Worm (Caenorhabditis elegans) whole organism, L1 larva: ENCODE measurements around the gene C01C10.2.

Source experiments
- C04F5.9 ChIP-seq: sonication (generic microtip); optimal IDR thresholded peaks from 2 replicates; lab custom pipeline; 2016; ENCODE audit warnings: missing genetic modification characterization, missing compliant biosample characterization
- C16A3.4 ChIP-seq: fragments of 150-350 bp; optimal IDR thresholded peaks from 2 replicates; lab custom pipeline; 2014; ENCODE audit warnings: missing biosample characterization, missing genetic modification characterization
- F16B12.6 ChIP-seq: fragments of 150-350 bp; optimal IDR thresholded peaks from 2 replicates; lab custom pipeline; 2014; ENCODE audit warnings: missing biosample characterization, missing genetic modification characterization
- Y116A8C.19 ChIP-seq: sonication (generic microtip); optimal IDR thresholded peaks from 2 replicates; lab custom pipeline; 2016; ENCODE audit warnings: missing compliant biosample characterization, missing genetic modification characterization, borderline replicate concordance
- aha-1 ChIP-seq: fragments of 150-350 bp; optimal IDR thresholded peaks from 2 replicates; lab custom pipeline; 2014; ENCODE audit warnings: missing biosample characterization, missing genetic modification characterization
- alr-1 ChIP-seq: fragments of 200-800 bp; sonication (Bioruptor generic); optimal IDR thresholded peaks from 2 replicates; lab custom pipeline; 2018; ENCODE audit warnings: borderline replicate concordance, mild to moderate bottlenecking, missing genetic modification characterization, missing compliant biosample characterization
- ceh-88 ChIP-seq: fragments of 200-800 bp; sonication (Bioruptor generic); IDR thresholded peaks from 2 replicates; pipeline ENCODE4 v1.3.6; 2022; ENCODE audit warnings: missing genetic modification characterization, missing compliant biosample characterization
- ceh-90 ChIP-seq: sonication (generic microtip); optimal IDR thresholded peaks from 2 replicates; lab custom pipeline; 2016; ENCODE audit warnings: missing genetic modification characterization, missing compliant biosample characterization
- ces-1 ChIP-seq: fragments of 150-350 bp; optimal IDR thresholded peaks from 2 replicates; lab custom pipeline; 2014; ENCODE audit warnings: missing biosample characterization, missing genetic modification reagents, missing genetic modification characterization
- dsc-1 ChIP-seq: sonication (generic microtip); optimal IDR thresholded peaks from 2 replicates; lab custom pipeline; 2016; ENCODE audit warnings: mild to moderate bottlenecking, missing genetic modification characterization, missing compliant biosample characterization
- efl-3 ChIP-seq: fragments of 200-800 bp; sonication (Bioruptor generic); optimal IDR thresholded peaks from 2 replicates; lab custom pipeline; 2018; ENCODE audit warnings: mild to moderate bottlenecking, missing genetic modification characterization, missing compliant biosample characterization
- egl-13 ChIP-seq: sonication (generic microtip); optimal IDR thresholded peaks from 2 replicates; lab custom pipeline; 2016; ENCODE audit warnings: missing genotype, missing genetic modification reagents, missing genetic modification characterization, missing compliant biosample characterization
- egl-27 ChIP-seq, 2 experiments: fragments of 150-350 bp in 1 of 2; sonication (generic microtip); optimal IDR thresholded peaks; 3 replicates each; lab custom pipeline; 2017 to 2018; ENCODE audit warnings: missing biosample characterization in 2 of 2, missing genetic modification characterization in 2 of 2, missing genetic modification reagents in 2 of 2
- elt-2 ChIP-seq: sonication (generic microtip); optimal IDR thresholded peaks from 2 replicates; lab custom pipeline; 2016; ENCODE audit warnings: missing genetic modification characterization, mild to moderate bottlenecking, inconsistent platforms, missing compliant biosample characterization, missing genetic modification reagents
- ets-5 ChIP-seq: fragments of 200-800 bp; sonication (Bioruptor generic); IDR thresholded peaks from 2 replicates; pipeline ENCODE4 v1.3.6; 2022; ENCODE audit warnings: missing genetic modification characterization, missing compliant biosample characterization
- fkh-10 ChIP-seq: sonication (generic microtip); optimal IDR thresholded peaks from 2 replicates; lab custom pipeline; 2017; ENCODE audit warnings: missing biosample characterization, missing genetic modification reagents, missing genetic modification characterization
- fkh-8 ChIP-seq: sonication (generic microtip); optimal IDR thresholded peaks from 2 replicates; lab custom pipeline; 2016; ENCODE audit warnings: mild to moderate bottlenecking, missing genetic modification characterization, missing compliant biosample characterization
- fos-1 ChIP-seq: fragments of 150-350 bp; optimal IDR thresholded peaks from 2 replicates; lab custom pipeline; 2014; ENCODE audit warnings: missing biosample characterization, missing genetic modification characterization
- hpl-2 ChIP-seq: fragments of 150-350 bp; optimal IDR thresholded peaks from 2 replicates; lab custom pipeline; 2014; ENCODE audit warnings: missing biosample characterization, missing genetic modification reagents, missing genetic modification characterization
- irx-1 ChIP-seq: sonication (generic microtip); optimal IDR thresholded peaks from 2 replicates; lab custom pipeline; 2016; ENCODE audit warnings: missing genetic modification characterization, missing compliant biosample characterization
- jun-1 ChIP-seq: fragments of 150-350 bp; optimal IDR thresholded peaks from 2 replicates; lab custom pipeline; 2014; ENCODE audit warnings: missing biosample characterization, missing genetic modification reagents, missing genetic modification characterization
- lin-13 ChIP-seq: fragments of 150-350 bp; optimal IDR thresholded peaks from 2 replicates; lab custom pipeline; 2014; ENCODE audit warnings: missing biosample characterization, missing genetic modification reagents, missing genetic modification characterization
- lin-14 ChIP-seq: fragments of 200-800 bp; sonication (Bioruptor generic); optimal IDR thresholded peaks from 2 replicates; lab custom pipeline; 2018; ENCODE audit warnings: mild to moderate bottlenecking, missing genetic modification characterization, moderate library complexity, missing compliant biosample characterization
- lin-35 ChIP-seq, 2 experiments: fragments of 150-350 bp; optimal IDR thresholded peaks; 2 replicates each; lab custom pipeline; 2014; ENCODE audit warnings: missing biosample characterization in 2 of 2, missing genetic modification characterization in 2 of 2, missing genetic modification reagents in 2 of 2
- lin-39 ChIP-seq: fragments of 150-350 bp; optimal IDR thresholded peaks from 2 replicates; lab custom pipeline; 2014; ENCODE audit warnings: missing biosample characterization, missing genetic modification reagents, missing genetic modification characterization
- lsy-2 ChIP-seq, 2 experiments: fragments of 150-350 bp; optimal IDR thresholded peaks; 2 replicates each; lab custom pipeline; 2014; ENCODE audit warnings: missing biosample characterization in 2 of 2, missing genetic modification characterization in 2 of 2
- mab-9 ChIP-seq: fragments of 200-800 bp; sonication (Bioruptor generic); IDR thresholded peaks from 2 replicates; pipeline ENCODE4 v1.3.6; 2022; ENCODE audit warnings: missing genetic modification reagents, missing genetic modification characterization, missing compliant biosample characterization
- mdl-1 ChIP-seq, 2 experiments: fragments of 150-350 bp; optimal IDR thresholded peaks; 2 replicates each; lab custom pipeline; 2014 to 2017; ENCODE audit warnings: missing biosample characterization in 2 of 2, missing genetic modification characterization in 2 of 2, inconsistent platforms in 1 of 2
- nhr-11 ChIP-seq: fragments of 150-350 bp; optimal IDR thresholded peaks from 2 replicates; lab custom pipeline; 2014; ENCODE audit warnings: missing biosample characterization, missing genetic modification characterization
- nhr-12 ChIP-seq: sonication (generic microtip); optimal IDR thresholded peaks from 2 replicates; lab custom pipeline; 2017; ENCODE audit warnings: missing biosample characterization, missing genetic modification characterization
- nhr-19 ChIP-seq: fragments of 200-800 bp; sonication (Bioruptor generic); conservative IDR thresholded peaks from 2 replicates; pipeline ENCODE4 v1.3.6; 2022; ENCODE audit warnings: missing genetic modification characterization, missing compliant biosample characterization
- nhr-20 ChIP-seq: sonication (generic microtip); optimal IDR thresholded peaks from 2 replicates; lab custom pipeline; 2016; ENCODE audit warnings: mild to moderate bottlenecking, missing genetic modification characterization, missing compliant biosample characterization
- nhr-237 ChIP-seq: fragments of 150-350 bp; optimal IDR thresholded peaks from 2 replicates; lab custom pipeline; 2014; ENCODE audit warnings: missing biosample characterization, missing genetic modification characterization
- nhr-28 ChIP-seq: fragments of 150-350 bp; optimal IDR thresholded peaks from 2 replicates; lab custom pipeline; 2014; ENCODE audit warnings: missing biosample characterization, missing genetic modification characterization
- nhr-77 ChIP-seq: fragments of 150-350 bp; optimal IDR thresholded peaks from 2 replicates; lab custom pipeline; 2014; ENCODE audit warnings: missing biosample characterization, missing genetic modification characterization
- nhr-85 ChIP-seq: sonication (generic microtip); peaks from one replicate; lab custom pipeline; 2016; ENCODE audit warnings: missing genetic modification characterization, inconsistent platforms, missing compliant biosample characterization
- pag-3 ChIP-seq: sonication (generic microtip); optimal IDR thresholded peaks from 2 replicates; lab custom pipeline; 2017; ENCODE audit warnings: missing genetic modification characterization, mild to moderate bottlenecking, missing compliant biosample characterization, antibody characterized with exemption, borderline replicate concordance; ENCODE audit not compliant: insufficient read depth
- pqm-1 ChIP-seq: sonication (generic microtip); optimal IDR thresholded peaks from 3 replicates; lab custom pipeline; 2017; ENCODE audit warnings: missing biosample characterization, missing genetic modification characterization
- rnt-1 ChIP-seq: sonication (generic microtip); optimal IDR thresholded peaks from 2 replicates; lab custom pipeline; 2016; ENCODE audit warnings: mild to moderate bottlenecking, missing genetic modification characterization, moderate library complexity, missing compliant biosample characterization
- skn-1 ChIP-seq: fragments of 150-350 bp; optimal IDR thresholded peaks from 2 replicates; lab custom pipeline; 2014; ENCODE audit warnings: missing biosample characterization, missing genetic modification characterization
- snpc-4 ChIP-seq: fragments of 150-350 bp; optimal IDR thresholded peaks from 2 replicates; lab custom pipeline; 2014; ENCODE audit warnings: missing biosample characterization, missing genetic modification characterization
- snu-23 ChIP-seq: sonication (generic microtip); optimal IDR thresholded peaks from 2 replicates; lab custom pipeline; 2016; ENCODE audit warnings: missing genetic modification characterization, missing compliant biosample characterization
- sox-4 ChIP-seq: sonication (generic microtip); optimal IDR thresholded peaks from 2 replicates; lab custom pipeline; 2016; ENCODE audit warnings: missing genetic modification characterization, missing compliant biosample characterization
- sptf-1 ChIP-seq: fragments of 150-350 bp; optimal IDR thresholded peaks from 2 replicates; lab custom pipeline; 2014; ENCODE audit warnings: missing biosample characterization, missing genetic modification characterization
- sup-37 ChIP-seq: fragments of 200-800 bp; sonication (Bioruptor generic); optimal IDR thresholded peaks from 2 replicates; lab custom pipeline; 2018; ENCODE audit warnings: mild to moderate bottlenecking, missing genetic modification characterization, missing compliant biosample characterization
- swsn-7 ChIP-seq: sonication (generic microtip); optimal IDR thresholded peaks from 2 replicates; lab custom pipeline; 2016; ENCODE audit warnings: missing genetic modification characterization, missing compliant biosample characterization
- tlp-1 ChIP-seq: fragments of 150-350 bp; optimal IDR thresholded peaks from 2 replicates; lab custom pipeline; 2014; ENCODE audit warnings: missing biosample characterization, missing genetic modification characterization
- unc-130 ChIP-seq: fragments of 150-350 bp; optimal IDR thresholded peaks from 2 replicates; lab custom pipeline; 2017; ENCODE audit warnings: missing biosample characterization, missing genetic modification characterization, inconsistent platforms
- unc-30 ChIP-seq: sonication (generic microtip); optimal IDR thresholded peaks from 2 replicates; lab custom pipeline; 2017; ENCODE audit warnings: missing biosample characterization, missing genetic modification characterization
- unc-62 ChIP-seq: fragments of 150-350 bp; optimal IDR thresholded peaks from 2 replicates; lab custom pipeline; 2014; ENCODE audit warnings: missing biosample characterization, missing genetic modification reagents, missing genetic modification characterization
- unc-98 ChIP-seq: fragments of 200-800 bp; sonication (Bioruptor generic); IDR thresholded peaks from 2 replicates; pipeline ENCODE4 v1.3.6; 2022; ENCODE audit warnings: missing genetic modification characterization, missing compliant biosample characterization
- vab-15 ChIP-seq: sonication (generic microtip); optimal IDR thresholded peaks from 2 replicates; lab custom pipeline; 2017; ENCODE audit warnings: missing genotype, mild to moderate bottlenecking, missing genetic modification characterization, missing compliant biosample characterization
- xbp-1 ChIP-seq: sonication (generic microtip); optimal IDR thresholded peaks from 2 replicates; lab custom pipeline; 2016; ENCODE audit warnings: missing genetic modification characterization, missing compliant biosample characterization
- ztf-11 ChIP-seq, 2 experiments: sonication (generic microtip); optimal IDR thresholded peaks; 2 replicates each; lab custom pipeline; 2016 to 2017; ENCODE audit warnings: missing genetic modification characterization in 2 of 2, missing biosample characterization in 1 of 2, missing compliant biosample characterization in 1 of 2
- ztf-4 ChIP-seq: fragments of 150-350 bp; optimal IDR thresholded peaks from 2 replicates; lab custom pipeline; 2014; ENCODE audit warnings: missing biosample characterization, missing genetic modification characterization

The C01C10.2 gene

DNA sequence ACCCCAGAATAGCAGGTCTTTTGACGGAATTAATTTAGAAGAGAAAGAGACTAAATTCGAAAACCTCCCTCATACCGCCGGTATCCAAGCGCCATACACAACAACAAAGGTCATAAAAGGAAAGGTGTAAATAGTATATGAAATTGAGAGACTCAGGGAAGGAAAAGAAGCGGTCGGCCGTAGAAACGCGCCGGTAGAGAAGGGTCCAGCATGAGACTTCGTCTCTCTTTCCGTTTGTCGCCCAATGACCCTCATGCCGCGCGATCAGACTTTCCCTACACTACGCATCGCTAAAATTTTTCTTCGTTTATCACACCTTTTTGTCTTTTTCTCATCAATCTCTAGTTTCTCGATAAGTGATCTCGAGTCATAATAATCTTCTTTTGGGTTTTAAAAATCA lies 7.4 kb downstream of the C01C10.2 start (continued):
- TF ChIP-seq elt-2 = no peak
- no peak for TF ChIP-seq mdl-1 (tag; optimal IDR thresholded peaks at IDR 0.05; lab: Kevin White, UChicago)
- TF ChIP-seq ztf-11 (tag; optimal IDR thresholded peaks at IDR 0.05; lab: Kevin White, UChicago) = no peak
- no peak for TF ChIP-seq lin-39 (tag; lab: Kevin White, UChicago)
- TF ChIP-seq fos-1 (tag; lab: Kevin White, UChicago) = no peak
- no peak for TF ChIP-seq ceh-90 (tag; lab: Kevin White, UChicago)
- TF ChIP-seq unc-62 = no peak
- TF ChIP-seq Y116A8C.19 = no peak
- TF ChIP-seq tlp-1 = no peak
- TF ChIP-seq dsc-1 = no peak
- peak; percentile 21 for TF ChIP-seq nhr-19 (GFP tag; lab: Robert Waterston, UW)
- no peak for TF ChIP-seq sup-37 (GFP tag; lab: Kevin White, UChicago)
- TF ChIP-seq unc-30 (tag; lab: Kevin White, UChicago) = no peak
- no peak for TF ChIP-seq nhr-11 (tag; lab: Kevin White, UChicago)
- no peak for TF ChIP-seq sptf-1 (tag; lab: Kevin White, UChicago)
- no peak for TF ChIP-seq rnt-1 (tag; lab: Kevin White, UChicago)
- no peak for TF ChIP-seq nhr-77 (tag; lab: Kevin White, UChicago)
- TF ChIP-seq nhr-20 = peak; percentile 49
- TF ChIP-seq vab-15 (tag; lab: Kevin White, UChicago) = no peak
- no peak for TF ChIP-seq swsn-7
- TF ChIP-seq lin-14 (GFP tag; lab: Kevin White, UChicago) = peak; percentile 67
- TF ChIP-seq snpc-4 (tag; lab: Kevin White, UChicago) = no peak
- no peak for TF ChIP-seq ets-5 (GFP tag; lab: Robert Waterston, UW)
- TF ChIP-seq unc-98 (GFP tag; lab: Robert Waterston, UW) = no peak
- no peak for TF ChIP-seq hpl-2 (GFP tag; lab: Kevin White, UChicago)
- no peak for TF ChIP-seq egl-13 (tag; lab: Kevin White, UChicago)
- no peak for TF ChIP-seq C04F5.9
- TF ChIP-seq pqm-1 = no peak
- peak in 1 of 2 experiments; percentile 16 for TF ChIP-seq lsy-2 (tag; optimal IDR thresholded peaks at IDR 0.05; lab: Kevin White, UChicago)
- no peak for TF ChIP-seq pag-3 (tag; lab: Kevin White, UChicago)
- TF ChIP-seq C16A3.4 (tag; lab: Kevin White, UChicago) = no peak
- TF ChIP-seq ztf-4 (tag; lab: Kevin White, UChicago) = no peak
- no peak for TF ChIP-seq fkh-8 (tag; lab: Kevin White, UChicago)
- no peak for TF ChIP-seq mab-9 (GFP tag; lab: Robert Waterston, UW)
- no peak for TF ChIP-seq jun-1 (tag; lab: Kevin White, UChicago)
- peak; percentile 77 for TF ChIP-seq nhr-85 (tag; lab: Kevin White, UChicago)
- TF ChIP-seq fkh-10 (GFP tag; lab: Kevin White, UChicago) = no peak
- no peak for TF ChIP-seq F16B12.6 (tag; lab: Kevin White, UChicago)
- no peak for TF ChIP-seq nhr-237 (tag; lab: Kevin White, UChicago)
- no peak for TF ChIP-seq lin-35 (GFP tag; optimal IDR thresholded peaks at IDR 0.05; lab: Kevin White, UChicago)
- TF ChIP-seq snu-23 (GFP tag; lab: Kevin White, UChicago) = peak; percentile 58
- TF ChIP-seq xbp-1 (tag; lab: Kevin White, UChicago) = no peak
- TF ChIP-seq ces-1 (GFP tag; lab: Kevin White, UChicago) = no peak
- no peak for TF ChIP-seq alr-1
- no peak for TF ChIP-seq sox-4 (tag; lab: Kevin White, UChicago)
- no peak for TF ChIP-seq nhr-28 (tag; lab: Kevin White, UChicago)
- no peak for TF ChIP-seq lin-13
- no peak for TF ChIP-seq egl-27 (tag; optimal IDR thresholded peaks at IDR 0.05; lab: Kevin White, UChicago)
- TF ChIP-seq irx-1 (tag; lab: Kevin White, UChicago) = no peak
- no peak for TF ChIP-seq unc-130 (tag; lab: Kevin White, UChicago)
- no peak for TF ChIP-seq nhr-12 (tag; lab: Kevin White, UChicago)
- TF ChIP-seq ceh-88 (GFP tag; lab: Robert Waterston, UW) = no peak
- no peak for TF ChIP-seq skn-1 (tag; lab: Kevin White, UChicago)
- no peak for TF ChIP-seq aha-1 (tag; lab: Kevin White, UChicago)
- TF ChIP-seq efl-3 = no peak
